Worm (Caenorhabditis elegans): ENCODE data around the gene R08F11.1.

ce11 chrV:3750328-3750727 lies 33.7 kb downstream of the R08F11.1 start:
- no peak for TF ChIP-seq W03F9.2 (tag; optimal IDR thresholded peaks at IDR 0.05)
- TF ChIP-seq dao-5 (tag; optimal IDR thresholded peaks at IDR 0.05), result no peak
